Worm (Caenorhabditis elegans): Measurements from ENCODE around the gene sra-31.
"Not testable (repeated sequence)": the region's sequence is repeated elsewhere in the genome, so short reads cannot be mapped to it uniquely, and the experiment has no call there.

Gene sra-31

DNA sequence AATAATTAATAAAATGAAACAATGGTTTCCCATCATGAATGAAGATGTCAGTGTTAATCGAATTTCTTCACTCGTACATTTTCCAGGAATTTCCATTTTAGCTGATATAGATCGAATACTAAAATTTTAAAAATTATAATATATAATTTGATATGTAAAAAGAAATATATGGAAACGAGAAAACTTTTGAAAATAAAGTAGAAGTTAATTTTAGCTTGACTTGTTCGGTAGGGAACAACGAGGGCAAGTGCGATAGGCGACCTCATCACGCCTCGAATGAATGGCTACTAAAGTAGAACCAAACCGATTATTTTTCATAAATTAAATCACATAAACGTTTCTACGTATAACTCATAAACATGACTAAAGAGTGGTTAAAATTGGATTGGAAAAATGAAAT, at the start of gene sra-31:
Gene sra-31 (minus strand): TSS at position 101 of the 400 bp plus-strand sequence.
- TF ChIP-seq W03F9.2 (tag; optimal IDR thresholded peaks at IDR 0.05) (no peak), dao-5 (tag; optimal IDR thresholded peaks at IDR 0.05) (no peak), him-1 (tag; optimal IDR thresholded peaks at IDR 0.05) (no peak)

DNA sequence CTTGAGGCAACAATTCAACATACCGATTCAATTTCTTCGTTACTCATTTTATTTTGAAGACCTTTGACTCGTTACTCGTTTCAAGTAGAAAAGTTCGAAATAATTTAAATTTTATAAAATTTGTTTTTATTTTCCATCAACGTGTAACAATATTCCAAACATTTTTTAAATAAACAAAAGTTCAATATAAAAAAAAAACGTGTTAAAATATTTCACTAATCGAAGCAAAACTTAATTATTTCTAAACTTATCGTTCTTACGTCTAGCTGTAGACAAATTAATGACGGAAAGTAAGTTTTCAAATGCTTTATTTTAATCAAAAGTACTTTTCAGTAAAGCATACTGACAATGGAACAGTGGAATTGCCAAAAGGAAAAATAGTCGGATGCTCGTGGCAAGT, 48.9 kb upstream of the sra-31 start, which contains the start of the genes F54H5.5 and F54H5.2:
Gene F54H5.5 (minus strand): TSS at position 101 of the 400 bp plus-strand sequence.
Gene F54H5.2 (plus strand): TSS at position 303 of the 400 bp plus-strand sequence.
- TF ChIP-seq dao-5, W03F9.2, him-1 (tag; optimal IDR thresholded peaks at IDR 0.05): not testable (repeated sequence)

DNA sequence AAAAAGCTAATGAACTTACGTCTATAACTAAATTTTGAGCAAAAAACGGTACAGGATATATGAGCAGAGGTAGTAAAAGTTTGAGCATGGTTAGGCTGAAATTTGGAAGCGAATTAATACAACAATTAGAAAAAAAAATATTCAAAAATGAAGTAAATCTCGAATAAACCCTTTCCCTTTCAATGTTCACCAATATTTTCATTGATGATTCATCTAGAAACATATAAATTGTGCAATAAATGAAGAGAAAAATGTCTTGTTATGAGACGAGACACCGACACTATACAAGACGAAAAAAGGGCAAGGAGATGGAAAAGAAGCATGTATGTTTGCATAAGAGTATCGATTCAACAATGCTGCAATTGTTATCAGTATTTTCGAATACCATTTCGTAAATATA, 47.0 kb upstream of the sra-31 start, which contains the start of gene F54H5.14:
Gene F54H5.14 (minus strand): TSS at position 101 of the 400 bp plus-strand sequence.
- no peak for TF ChIP-seq dao-5 (tag; optimal IDR thresholded peaks at IDR 0.05)
- TF ChIP-seq W03F9.2 (tag; optimal IDR thresholded peaks at IDR 0.05), result no peak
- no peak for TF ChIP-seq him-1 (tag; optimal IDR thresholded peaks at IDR 0.05)

DNA sequence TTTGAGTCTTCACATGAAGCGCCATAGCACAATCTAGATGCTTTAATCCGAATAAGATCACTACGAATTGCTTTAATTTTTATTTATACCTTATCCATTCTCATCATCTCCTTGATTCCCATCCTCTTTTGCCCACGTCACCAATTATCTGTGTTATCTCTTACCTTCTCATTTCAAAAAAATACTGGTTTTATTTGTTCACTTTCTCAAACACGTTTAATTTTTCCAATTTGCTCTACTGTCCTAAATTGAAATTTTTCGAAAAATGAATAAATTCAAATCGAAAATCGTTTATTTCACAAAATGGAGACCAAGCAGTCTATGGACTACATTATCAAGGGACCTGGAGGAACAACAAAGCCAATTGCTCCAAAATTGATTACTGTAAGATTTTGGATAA, 43.6 kb upstream of the sra-31 start, which contains the start of gene F54H5.3:
Gene F54H5.3 (plus strand): TSS at position 301 of the 400 bp plus-strand sequence.
- no peak for TF ChIP-seq dao-5 (tag; optimal IDR thresholded peaks at IDR 0.05)
- TF ChIP-seq him-1 (tag; optimal IDR thresholded peaks at IDR 0.05), result no peak
- TF ChIP-seq W03F9.2 (tag; optimal IDR thresholded peaks at IDR 0.05), result no peak

DNA sequence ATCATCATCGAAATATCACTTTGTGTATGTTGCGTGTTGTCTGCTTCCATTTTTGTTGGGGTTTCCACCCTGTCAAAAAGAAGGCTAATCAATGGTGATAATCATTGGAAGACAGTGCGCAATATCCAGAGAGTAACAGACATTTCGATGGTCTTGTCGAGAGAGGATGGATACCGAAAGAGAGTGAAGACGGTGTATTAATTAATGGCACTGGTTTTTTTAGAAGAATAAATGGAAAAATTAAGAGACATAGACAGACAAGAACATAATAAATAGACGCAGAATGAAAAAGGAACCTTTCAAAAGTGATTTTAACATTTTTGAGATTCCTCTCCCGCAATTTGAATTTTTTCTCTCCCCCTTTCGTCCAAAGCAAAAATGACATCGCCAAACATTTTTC, 40.7 kb upstream of the sra-31 start:
- TF ChIP-seq him-1 (tag; optimal IDR thresholded peaks at IDR 0.05) (no peak), dao-5 (tag; optimal IDR thresholded peaks at IDR 0.05) (no peak), W03F9.2 (tag; optimal IDR thresholded peaks at IDR 0.05) (no peak)

DNA sequence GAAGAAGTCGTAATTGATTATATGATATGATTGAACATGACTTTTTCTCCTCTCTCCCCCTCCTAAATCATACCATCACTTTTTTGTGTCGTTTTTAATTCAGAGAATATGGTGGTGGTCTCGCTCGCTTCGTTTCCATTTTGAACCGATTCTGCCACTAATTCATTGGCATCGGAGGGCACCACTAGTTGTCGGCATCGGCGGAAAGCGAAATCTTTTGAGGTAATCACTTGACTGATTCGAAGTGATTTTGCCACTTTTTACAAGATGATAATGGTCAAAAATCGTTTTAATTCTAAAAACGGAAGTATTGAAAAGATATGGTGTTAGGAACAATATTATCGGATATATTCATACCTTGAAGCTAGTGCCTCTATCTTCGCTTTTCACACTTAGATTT, 38.5 kb upstream of the sra-31 start, which contains the start of gene klf-3:
Gene klf-3 (plus strand): TSS at position 109 of the 400 bp plus-strand sequence.
- TF ChIP-seq him-1 (tag; optimal IDR thresholded peaks at IDR 0.05), result no peak
- TF ChIP-seq W03F9.2 (tag; optimal IDR thresholded peaks at IDR 0.05), result no peak
- no peak for TF ChIP-seq dao-5 (tag; optimal IDR thresholded peaks at IDR 0.05)

DNA sequence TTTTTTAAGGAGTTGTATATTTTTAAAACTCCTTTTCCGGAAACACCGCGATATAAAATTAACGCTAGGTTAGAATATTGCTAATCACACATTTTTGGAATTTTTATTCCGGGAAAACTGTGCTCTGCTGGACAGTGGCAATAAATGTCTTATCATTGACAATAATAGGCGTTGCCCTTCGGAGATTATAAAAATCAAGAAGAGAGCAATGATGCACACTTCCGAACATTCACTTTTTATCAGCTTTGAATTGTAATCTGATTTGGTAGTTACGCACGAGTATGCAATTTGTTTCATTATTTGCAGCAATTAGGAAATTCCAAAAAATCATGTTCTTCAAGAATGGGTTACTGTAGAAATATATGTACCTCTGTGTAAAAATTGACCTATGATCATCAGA, 37.9 kb upstream of the sra-31 start:
- TF ChIP-seq W03F9.2 (tag; optimal IDR thresholded peaks at IDR 0.05) (no peak), him-1 (tag; optimal IDR thresholded peaks at IDR 0.05) (no peak), dao-5 (tag; optimal IDR thresholded peaks at IDR 0.05) (no peak)

DNA sequence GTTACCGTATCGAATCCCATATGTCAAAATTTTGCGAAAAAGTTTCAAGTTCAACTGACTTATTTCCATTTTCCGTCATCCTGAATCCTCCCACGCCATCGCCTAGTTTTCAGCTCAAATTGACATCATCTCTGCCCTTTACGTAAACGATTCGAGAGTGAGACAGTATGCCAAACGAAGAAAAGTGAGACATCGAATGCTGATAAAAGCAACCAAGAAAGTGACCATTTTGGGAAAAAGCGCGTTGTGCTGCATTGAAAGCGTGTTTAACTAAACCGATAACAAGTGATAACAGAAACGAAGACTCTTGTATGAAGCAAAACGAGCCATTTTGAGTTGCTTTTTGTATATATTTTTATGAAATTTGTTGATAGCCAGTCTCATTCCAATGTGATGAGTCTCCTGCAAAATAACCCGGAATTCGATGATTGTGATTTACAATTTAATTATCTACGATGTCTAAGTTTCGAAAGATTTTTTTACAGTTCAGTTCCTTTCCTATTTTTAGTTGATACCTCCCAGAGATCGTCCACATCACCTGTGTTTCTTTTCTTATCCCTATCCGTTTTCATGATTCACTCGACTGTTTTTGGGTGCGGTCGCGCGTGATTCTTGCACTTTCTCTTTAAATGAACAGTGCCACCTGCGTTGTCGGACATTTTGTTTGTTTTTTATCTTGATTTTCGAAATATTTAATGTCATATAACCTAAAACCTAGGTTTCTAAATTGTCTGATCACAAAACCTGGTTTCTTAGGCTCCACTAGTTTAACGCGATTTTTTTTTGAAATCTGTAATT, 37.2 kb upstream of the sra-31 start:
- no peak for TF ChIP-seq W03F9.2 (tag; optimal IDR thresholded peaks at IDR 0.05)
- no peak for TF ChIP-seq dao-5 (tag; optimal IDR thresholded peaks at IDR 0.05)
- no peak for TF ChIP-seq him-1 (tag; optimal IDR thresholded peaks at IDR 0.05)

DNA sequence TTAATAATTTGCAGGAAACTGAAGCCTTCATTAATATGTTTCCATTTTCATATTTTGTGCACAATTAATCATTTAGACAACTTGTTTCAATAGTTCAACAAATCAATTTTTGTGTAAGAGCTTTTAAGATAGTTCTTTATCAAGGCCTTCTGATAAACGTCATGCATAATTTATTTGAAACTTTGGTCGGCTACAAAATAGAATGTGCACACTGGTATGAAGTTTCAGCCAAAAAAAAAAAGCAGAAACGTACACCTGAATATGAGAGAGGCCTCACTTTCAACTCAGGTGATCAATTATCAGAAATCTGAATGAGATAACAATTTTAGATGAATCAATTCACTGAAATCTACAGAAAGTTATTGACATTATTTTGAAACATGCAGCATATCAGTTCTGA, 36.2 kb upstream of the sra-31 start:
- no peak for TF ChIP-seq him-1 (tag; optimal IDR thresholded peaks at IDR 0.05)
- TF ChIP-seq W03F9.2 (tag; optimal IDR thresholded peaks at IDR 0.05), result no peak
- no peak for TF ChIP-seq dao-5 (tag; optimal IDR thresholded peaks at IDR 0.05)

DNA sequence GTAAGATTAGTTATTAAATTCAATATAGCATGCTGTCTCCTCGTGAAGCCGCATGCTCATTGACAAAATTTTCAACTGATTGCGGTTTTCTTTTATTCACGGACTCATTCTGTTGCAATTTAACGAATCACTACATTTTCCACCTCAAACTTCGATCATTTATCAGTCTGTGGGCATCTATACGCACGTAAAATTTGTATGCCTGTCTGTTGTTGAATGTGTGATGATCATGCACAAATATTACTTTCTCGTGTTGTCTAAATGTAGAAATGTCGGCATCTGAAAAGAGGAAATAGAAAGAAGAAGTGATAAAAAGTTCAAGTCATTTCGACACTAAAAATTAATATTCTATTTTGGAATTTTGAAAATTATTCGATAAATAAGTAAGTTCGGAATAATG, 34.3 kb upstream of the sra-31 start:
- TF ChIP-seq dao-5 (tag; optimal IDR thresholded peaks at IDR 0.05) (no peak), W03F9.2 (tag; optimal IDR thresholded peaks at IDR 0.05) (no peak), him-1 (tag; optimal IDR thresholded peaks at IDR 0.05) (no peak)

DNA sequence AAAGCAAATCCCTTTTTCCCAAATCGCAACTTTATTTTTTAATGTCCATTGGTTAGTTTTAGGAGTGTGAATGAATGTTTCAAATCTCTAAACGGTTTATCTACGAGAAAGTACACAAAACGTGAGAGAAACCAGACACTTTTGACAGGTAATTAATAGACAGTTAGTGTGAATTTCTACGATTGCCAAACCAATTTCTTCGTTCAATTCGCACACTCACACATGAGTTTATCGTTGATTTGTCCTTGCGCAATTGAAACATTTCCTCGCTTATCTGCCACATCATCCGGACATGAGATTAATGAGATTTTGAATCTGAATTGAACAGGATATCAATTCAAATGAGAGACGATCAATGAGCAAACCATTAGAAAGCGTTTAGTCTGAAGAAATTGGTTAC, 32.0 kb upstream of the sra-31 start:
- TF ChIP-seq dao-5 (tag; optimal IDR thresholded peaks at IDR 0.05), result no peak

DNA sequence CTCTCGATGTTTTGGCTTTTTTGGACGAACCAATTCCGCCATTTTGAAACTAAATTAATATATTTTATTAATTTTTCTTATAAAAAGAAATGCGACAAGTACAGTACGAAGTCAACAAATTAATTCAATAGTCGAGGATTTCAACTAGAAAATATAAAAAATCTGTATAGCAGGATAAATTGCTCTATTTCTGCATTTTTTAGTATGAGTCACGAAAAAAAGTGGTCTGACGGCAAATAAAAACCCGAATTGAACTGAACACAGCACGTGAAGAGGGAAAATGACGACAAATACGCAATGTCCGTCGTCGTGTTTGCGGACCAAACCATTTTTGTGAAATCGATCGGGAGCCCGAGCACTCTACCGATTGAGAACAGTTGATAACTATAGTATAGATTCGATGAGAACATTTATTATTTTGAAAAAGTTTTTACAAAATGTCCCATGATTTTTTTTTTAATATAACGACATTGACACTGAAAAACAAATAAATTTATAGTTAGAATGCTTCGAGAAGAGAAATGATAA, 31.1 kb upstream of the sra-31 start, which contains the start of gene epg-5:
Gene epg-5 (minus strand): TSS at position 51 of the 528 bp plus-strand sequence.
- TF ChIP-seq W03F9.2 (tag; optimal IDR thresholded peaks at IDR 0.05) (no peak), dao-5 (tag; optimal IDR thresholded peaks at IDR 0.05) (no peak), him-1 (tag; optimal IDR thresholded peaks at IDR 0.05) (no peak)

DNA sequence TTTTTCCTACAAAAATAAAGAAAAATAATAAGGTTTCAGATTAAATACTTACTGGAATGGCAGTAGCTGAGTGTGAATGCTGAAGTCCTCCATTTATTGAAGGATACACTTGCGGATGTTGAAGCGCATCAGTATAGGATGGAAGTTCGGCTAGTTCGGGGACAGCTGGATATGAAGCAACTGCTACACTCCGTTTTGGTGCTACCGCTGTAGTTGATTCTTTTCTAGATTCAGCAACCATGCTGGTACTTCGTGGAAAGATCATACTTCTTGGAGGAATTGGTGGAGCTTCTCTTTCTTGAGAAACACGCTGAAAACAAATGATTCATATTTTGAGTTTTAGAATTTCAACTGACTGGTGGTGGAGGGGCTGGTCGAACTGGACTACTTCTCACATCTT, 30.3 kb upstream of the sra-31 start:
- no peak for TF ChIP-seq W03F9.2 (tag; optimal IDR thresholded peaks at IDR 0.05)
- TF ChIP-seq dao-5 (tag; optimal IDR thresholded peaks at IDR 0.05), result no peak
- no peak for TF ChIP-seq him-1 (tag; optimal IDR thresholded peaks at IDR 0.05)

DNA sequence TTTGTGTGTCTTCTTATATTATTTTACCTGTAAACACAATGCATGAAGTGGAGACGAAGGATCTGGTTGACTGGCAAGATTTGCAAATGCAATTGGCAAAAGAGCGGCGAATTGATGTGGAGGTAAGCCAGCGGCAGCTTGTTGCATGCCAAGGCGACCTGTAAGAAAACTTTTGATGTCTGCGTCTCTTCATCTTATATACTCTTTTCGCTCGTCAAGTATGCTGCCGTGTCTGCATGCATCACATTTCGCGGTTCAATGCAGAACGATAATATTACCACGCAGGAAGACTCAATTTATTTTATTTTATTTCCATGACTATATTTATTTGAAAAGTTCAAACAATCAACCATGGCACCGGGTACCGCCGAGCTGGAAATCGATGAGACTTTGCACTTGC, 22.7 kb upstream of the sra-31 start, which contains the start of gene vps-33.2:
Gene vps-33.2 (plus strand): TSS at position 244 of the 400 bp plus-strand sequence.
- TF ChIP-seq dao-5 (tag; optimal IDR thresholded peaks at IDR 0.05), result no peak
- TF ChIP-seq W03F9.2 (tag; optimal IDR thresholded peaks at IDR 0.05), result no peak
- TF ChIP-seq him-1 (tag; optimal IDR thresholded peaks at IDR 0.05), result no peak
